Worm (Caenorhabditis elegans): ENCODE measurements around the gene R09E10.13.

- TF ChIP-seq Y95B8A.8 (GFP tag; IDR thresholded peaks at IDR 0.05) (no peak), ekl-4 (GFP tag; IDR thresholded peaks at IDR 0.05) (no peak), aptf-2 (GFP tag; conservative IDR thresholded peaks at IDR 0.05) (no peak), sptf-2 (GFP tag; optimal IDR thresholded peaks at IDR 0.05) (no peak), akir-1 (GFP tag; optimal IDR thresholded peaks at IDR 0.05) (no peak), F22D6.2 (tag; optimal IDR thresholded peaks at IDR 0.05) (no peak), ama-1 (optimal IDR thresholded peaks at IDR 0.05) (no peak), ama-1 (GFP tag; optimal IDR thresholded peaks at IDR 0.05) (no peak), C06A6.2 (GFP tag; conservative IDR thresholded peaks at IDR 0.05) (no peak), unc-62 (GFP tag; optimal IDR thresholded peaks at IDR 0.05) (no peak)
Measured at ce11 chrIV:10288575-10288974, 6.4 kb downstream of the R09E10.13 start.
